Worm (Caenorhabditis elegans): ENCODE measurements around the gene ztf-9.

Gene ztf-9

ce11 chrV:9677977-9678376, 14.0 kb downstream of the ztf-9 start, which contains the start of gene cthd-1:
TSS of gene cthd-1 (plus strand) at chrV:9678277.
- no peak for TF ChIP-seq unc-62 (GFP tag; optimal IDR thresholded peaks at IDR 0.05)

ce11 chrV:9673199-9673843, 18.6 kb downstream of the ztf-9 start, which contains the start of gene sulp-8:
TSS of gene sulp-8 (minus strand) at chrV:9673667.
- TF ChIP-seq unc-62 (GFP tag; optimal IDR thresholded peaks at IDR 0.05): no peak

ce11 chrV:9672495-9672894, 19.5 kb downstream of the ztf-9 start:
- TF ChIP-seq unc-62 (GFP tag; optimal IDR thresholded peaks at IDR 0.05): no peak

- TF ChIP-seq unc-62 (GFP tag; optimal IDR thresholded peaks at IDR 0.05): no peak
These were observed 25.6 kb downstream of the ztf-9 start, which contains the start of gene ZK287.1 for ce11 chrV:9666394-9666793. TSS of gene ZK287.1 (plus strand) at chrV:9666694.

ce11 chrV:9664620-9665019, 27.3 kb downstream of the ztf-9 start:
- TF ChIP-seq unc-62 (GFP tag; optimal IDR thresholded peaks at IDR 0.05): no peak

ce11 chrV:9663948-9664347, 28.0 kb downstream of the ztf-9 start:
- no peak for TF ChIP-seq unc-62 (GFP tag; optimal IDR thresholded peaks at IDR 0.05)

ce11 chrV:9661514-9661913, 30.4 kb downstream of the ztf-9 start, which contains the start of gene pitr-4:
TSS of gene pitr-4 (minus strand) at chrV:9661614.
- no peak for TF ChIP-seq unc-62 (GFP tag; optimal IDR thresholded peaks at IDR 0.05)

ce11 chrV:9654154-9654805, 37.7 kb downstream of the ztf-9 start, which contains the start of gene cyp-29A4:
TSS of gene cyp-29A4 (plus strand) at chrV:9654755.
- TF ChIP-seq unc-62 (GFP tag; optimal IDR thresholded peaks at IDR 0.05): no peak

- TF ChIP-seq unc-62 (GFP tag; optimal IDR thresholded peaks at IDR 0.05): no peak
These were observed 40.7 kb downstream of the ztf-9 start, which contains the start of gene T06E4.21 for ce11 chrV:9651294-9651693. TSS of gene T06E4.21 (plus strand) at chrV:9651594.

- no peak for TF ChIP-seq unc-62 (GFP tag; optimal IDR thresholded peaks at IDR 0.05)
These were observed 46.5 kb downstream of the ztf-9 start, which contains the start of the genes atl-1 and hcp-2 for ce11 chrV:9645507-9645906. TSS of gene atl-1 (minus strand) at chrV:9645595. TSS of gene hcp-2 (plus strand) at chrV:9645859.

All from whole organism, dauer.